Fruit fly (Drosophila melanogaster): Measurements from ENCODE around the gene B4.

B4 gene

dm6 chr2L:13514262-13514937 is 34.7 kb downstream of the B4 start (continued):
- peak; percentile 64 for TF ChIP-seq CrebA (GFP tag; optimal IDR thresholded peaks at IDR 0.05; ENCODE audit: borderline replicate concordance)
- TF ChIP-seq GATAd (GFP tag; optimal IDR thresholded peaks at IDR 0.05) = peak; percentile 31
- TF ChIP-seq h (GFP tag; optimal IDR thresholded peaks at IDR 0.05) = peak; percentile 88
- no peak for TF ChIP-seq Hr83 (GFP tag; optimal IDR thresholded peaks at IDR 0.05; ENCODE audit: poor library complexity, severe bottlenecking)
- peak; percentile 83 for TF ChIP-seq tai (GFP tag; optimal IDR thresholded peaks at IDR 0.05)
- TF ChIP-seq dmrt93B (GFP tag; optimal IDR thresholded peaks at IDR 0.05) = peak; percentile 88
- TF ChIP-seq psq (GFP tag; optimal IDR thresholded peaks at IDR 0.05) = peak; percentile 91

dm6 chr2L:13513331-13514261 is 35.5 kb downstream of the B4 start:
- TF ChIP-seq h (GFP tag; optimal IDR thresholded peaks at IDR 0.05) (peak; percentile 24), jim (GFP tag; optimal IDR thresholded peaks at IDR 0.05) (peak; percentile 75), dl (GFP tag; optimal IDR thresholded peaks at IDR 0.05; ENCODE audit: insufficient read depth in 1 of 2, partially characterized antibody in 2 of 2) (peak; percentile 98 to 99), dsf (GFP tag; optimal IDR thresholded peaks at IDR 0.05; ENCODE audit: borderline replicate concordance) (no peak), lola (GFP tag; optimal IDR thresholded peaks at IDR 0.05) (no peak), Myc (optimal IDR thresholded peaks at IDR 0.05) (no peak), foxo (GFP tag; optimal IDR thresholded peaks at IDR 0.05) (peak in 1 of 2 experiments; percentile 75), fru (GFP tag; optimal IDR thresholded peaks at IDR 0.05) (peak; percentile 64), rgr (GFP tag; optimal IDR thresholded peaks at IDR 0.05) (peak; percentile 67), tai (GFP tag; optimal IDR thresholded peaks at IDR 0.05) (peak; percentile 26), Dif (GFP tag; optimal IDR thresholded peaks at IDR 0.05; ENCODE audit: partially characterized antibody) (peak; percentile 100), CrebA (GFP tag; optimal IDR thresholded peaks at IDR 0.05; ENCODE audit: borderline replicate concordance) (peak; percentile 11), dmrt93B (GFP tag; optimal IDR thresholded peaks at IDR 0.05) (peak; percentile 61), sv (GFP tag; optimal IDR thresholded peaks at IDR 0.05) (peak; percentile 74), brk (GFP tag; optimal IDR thresholded peaks at IDR 0.05) (peak; percentile 52), Hr78 (GFP tag; optimal IDR thresholded peaks at IDR 0.05) (no peak), usp (GFP tag; optimal IDR thresholded peaks at IDR 0.05) (no peak), woc (GFP tag; optimal IDR thresholded peaks at IDR 0.05) (peak; percentile 87), Hr83 (GFP tag; optimal IDR thresholded peaks at IDR 0.05; ENCODE audit: poor library complexity, severe bottlenecking) (peak; percentile 58), GATAd (GFP tag; optimal IDR thresholded peaks at IDR 0.05) (no peak), Hnf4 (GFP tag; optimal IDR thresholded peaks at IDR 0.05) (peak; percentile 75), ey (GFP tag; optimal IDR thresholded peaks at IDR 0.05) (peak; percentile 69), OdsH (GFP tag; optimal IDR thresholded peaks at IDR 0.05) (peak; percentile 65), Mio (GFP tag; optimal IDR thresholded peaks at IDR 0.05) (no peak), psq (GFP tag; optimal IDR thresholded peaks at IDR 0.05) (peak; percentile 51), HLH106 (tag; optimal IDR thresholded peaks at IDR 0.05) (peak; percentile 74), CG32264 (GFP tag; optimal IDR thresholded peaks at IDR 0.05) (peak; percentile 31), Abd-B (GFP tag; optimal IDR thresholded peaks at IDR 0.05) (no peak), Vsx2 (GFP tag; optimal IDR thresholded peaks at IDR 0.05; ENCODE audit: partially characterized antibody) (peak; percentile 97), sage (GFP tag; optimal IDR thresholded peaks at IDR 0.05) (peak; percentile 42), Jra (GFP tag; optimal IDR thresholded peaks at IDR 0.05) (no peak), Dfd (GFP tag; optimal IDR thresholded peaks at IDR 0.05) (no peak), N (GFP tag; optimal IDR thresholded peaks at IDR 0.05) (no peak), pan (optimal IDR thresholded peaks at IDR 0.05) (no peak), Rel (GFP tag; optimal IDR thresholded peaks at IDR 0.05) (no peak), Rel (tag; optimal IDR thresholded peaks at IDR 0.05) (no peak), Sp1 (GFP tag; optimal IDR thresholded peaks at IDR 0.05) (peak; percentile 59), CG9705 (GFP tag; optimal IDR thresholded peaks at IDR 0.05) (peak; percentile 21), br (GFP tag; optimal IDR thresholded peaks at IDR 0.05) (peak; percentile 66)
